Fruit fly (Drosophila melanogaster) whole organism, embryonic: Measurements from ENCODE around the gene CG14207.

ENCODE experiments used
- CG10321 ChIP-seq: fragments of 200-800 bp; sonication (Bioruptor generic); IDR thresholded peaks from 2 replicates; pipeline ENCODE4 v1.3.6; 2022; ENCODE audit warnings: missing biosample characterization, missing genetic modification characterization
- CG10462 ChIP-seq: fragments of 200-800 bp; sonication (Bioruptor generic); optimal IDR thresholded peaks from 2 replicates; lab custom pipeline; 2016; ENCODE audit warnings: missing biosample characterization, missing genetic modification characterization
- CG12236 ChIP-seq: fragments of 200-800 bp; sonication (Bioruptor generic); optimal IDR thresholded peaks from 2 replicates; lab custom pipeline; 2016; ENCODE audit warnings: missing biosample characterization, missing genetic modification characterization
- CG13287 ChIP-seq: fragments of 200-800 bp; sonication (Bioruptor generic); IDR thresholded peaks from 2 replicates; pipeline ENCODE4 v1.3.6; 2022; ENCODE audit warnings: missing biosample characterization, missing genetic modification characterization; ENCODE audit not compliant: partially characterized antibody
- CG16779 ChIP-seq: fragments of 200-800 bp; sonication (Bioruptor generic); IDR thresholded peaks from 2 replicates; pipeline ENCODE4 v1.3.6; 2022; ENCODE audit warnings: missing biosample characterization, missing genetic modification characterization
- CG18262 ChIP-seq: fragments of 200-800 bp; optimal IDR thresholded peaks from 3 replicates; lab custom pipeline; 2019; ENCODE audit warnings: missing biosample characterization, mild to moderate bottlenecking, missing genetic modification characterization, moderate library complexity
- CG18764 ChIP-seq: fragments of 200-800 bp; sonication (Bioruptor generic); optimal IDR thresholded peaks from 3 replicates; lab custom pipeline; 2016; ENCODE audit warnings: missing biosample characterization, missing genetic modification characterization
- CG31365 ChIP-seq: fragments of 200-800 bp; sonication (Bioruptor generic); optimal IDR thresholded peaks from 2 replicates; lab custom pipeline; 2018; ENCODE audit warnings: missing biosample characterization, mild to moderate bottlenecking, missing genetic modification characterization
- CG32772 ChIP-seq: fragments of 200-800 bp; sonication (Bioruptor generic); IDR thresholded peaks from 2 replicates; pipeline ENCODE4 v1.3.6; 2022; ENCODE audit warnings: missing biosample characterization, missing genetic modification characterization
- CG3847 ChIP-seq: fragments of 200-800 bp; sonication (Bioruptor generic); IDR thresholded peaks from 2 replicates; pipeline ENCODE4 v1.3.6; 2022; ENCODE audit warnings: missing biosample characterization, missing genetic modification characterization
- CG6689 ChIP-seq: fragments of 200-800 bp; sonication (Bioruptor generic); IDR thresholded peaks from 2 replicates; pipeline ENCODE4 v1.3.6; 2022; ENCODE audit warnings: missing biosample characterization, missing genetic modification characterization
- CG7987 ChIP-seq: fragments of 200-800 bp; sonication (Bioruptor generic); optimal IDR thresholded peaks from 2 replicates; lab custom pipeline; 2018; ENCODE audit warnings: missing biosample characterization, mild to moderate bottlenecking, missing genetic modification characterization, moderate library complexity
- CG8290 ChIP-seq, 3 experiments: fragments of 200-800 bp; sonication (Bioruptor generic); optimal IDR thresholded peaks; 2 replicates each; lab custom pipeline; 2016 to 2019; ENCODE audit warnings: missing biosample characterization in 3 of 3, missing genetic modification characterization in 3 of 3, mild to moderate bottlenecking in 2 of 3, moderate library complexity in 1 of 3
- CTCF ChIP-seq: fragments of 200-800 bp; sonication (Bioruptor generic); optimal IDR thresholded peaks from 2 replicates; lab custom pipeline; 2017; ENCODE audit warnings: missing biosample characterization, mild to moderate bottlenecking, missing genetic modification characterization, moderate library complexity
- Chrac-16 ChIP-seq: fragments of 200-800 bp; sonication (Bioruptor generic); optimal IDR thresholded peaks from 3 replicates; lab custom pipeline; 2016; ENCODE audit warnings: missing biosample characterization, missing genetic modification characterization
- Fer3 ChIP-seq: fragments of 200-800 bp; sonication (Bioruptor generic); optimal IDR thresholded peaks from 2 replicates; lab custom pipeline; 2018; ENCODE audit warnings: missing biosample characterization, mild to moderate bottlenecking, missing genetic modification characterization, moderate library complexity
- H15 ChIP-seq: fragments of 200-800 bp; sonication (Bioruptor generic); IDR thresholded peaks from 3 replicates; pipeline ENCODE4 v1.3.6; 2022; ENCODE audit warnings: missing biosample characterization, missing genetic modification characterization
- HLHmδ ChIP-seq: fragments of 200-800 bp; sonication (Bioruptor generic); optimal IDR thresholded peaks from 2 replicates; lab custom pipeline; 2018; ENCODE audit warnings: missing biosample characterization, mild to moderate bottlenecking, missing genetic modification characterization, moderate library complexity
- Hr51 ChIP-seq, 2 experiments: fragments of 200-800 bp; sonication (Bioruptor generic); optimal IDR thresholded peaks; 2 replicates in 1 of 2; 3 replicates in 1 of 2; lab custom pipeline; 2016 to 2018; ENCODE audit warnings: missing biosample characterization in 2 of 2, missing genetic modification characterization in 2 of 2, mild to moderate bottlenecking in 1 of 2, moderate library complexity in 1 of 2
- Med ChIP-seq: fragments of 200-800 bp; sonication (Bioruptor generic); peaks from one replicate; lab custom pipeline; 2016; ENCODE audit warnings: missing biosample characterization, missing genetic modification characterization, mild to moderate bottlenecking, inconsistent platforms, moderate library complexity
- NFAT ChIP-seq: fragments of 200-800 bp; sonication (Bioruptor generic); IDR thresholded peaks from 2 replicates; pipeline ENCODE4 v1.3.6; 2022; ENCODE audit warnings: missing biosample characterization, missing genetic modification characterization
- Nf-YC ChIP-seq: fragments of 200-800 bp; optimal IDR thresholded peaks from 3 replicates; lab custom pipeline; 2019; ENCODE audit warnings: missing biosample characterization, mild to moderate bottlenecking, missing genetic modification characterization, moderate library complexity
- aop ChIP-seq: fragments of 200-800 bp; sonication (Bioruptor generic); IDR thresholded peaks from 2 replicates; pipeline ENCODE4 v1.3.6; 2022; ENCODE audit warnings: missing biosample characterization, missing genetic modification characterization
- ap ChIP-seq: fragments of 200-800 bp; sonication (Bioruptor generic); IDR thresholded peaks from 2 replicates; pipeline ENCODE4 v1.3.6; 2022; ENCODE audit warnings: missing biosample characterization, missing genetic modification characterization
- bab2 ChIP-seq: fragments of 200-800 bp; sonication (Bioruptor generic); optimal IDR thresholded peaks from 2 replicates; lab custom pipeline; 2016; ENCODE audit warnings: missing biosample characterization, missing genetic modification characterization
- chn ChIP-seq: fragments of 200-800 bp; sonication (Bioruptor generic); optimal IDR thresholded peaks from 2 replicates; lab custom pipeline; 2016; ENCODE audit warnings: missing biosample characterization, missing genetic modification characterization
- danr ChIP-seq: fragments of 200-800 bp; sonication (Bioruptor generic); IDR thresholded peaks from 2 replicates; pipeline ENCODE4 v1.3.6; 2022; ENCODE audit warnings: missing biosample characterization, missing genetic modification characterization
- dmrt11E ChIP-seq: fragments of 200-800 bp; sonication (Bioruptor generic); optimal IDR thresholded peaks from 3 replicates; lab custom pipeline; 2018; ENCODE audit warnings: missing biosample characterization, mild to moderate bottlenecking, missing genetic modification characterization, moderate library complexity
- dmrt99B ChIP-seq: fragments of 200-800 bp; sonication (Bioruptor generic); optimal IDR thresholded peaks from 2 replicates; lab custom pipeline; 2018; ENCODE audit warnings: missing biosample characterization, mild to moderate bottlenecking, missing genetic modification characterization, moderate library complexity
- gcm2 ChIP-seq: fragments of 200-800 bp; sonication (Bioruptor generic); optimal IDR thresholded peaks from 2 replicates; lab custom pipeline; 2016; ENCODE audit warnings: missing biosample characterization, missing genetic modification characterization
- grn ChIP-seq: fragments of 200-800 bp; sonication (Bioruptor generic); optimal IDR thresholded peaks from 3 replicates; lab custom pipeline; 2017; ENCODE audit warnings: missing biosample characterization, missing genetic modification characterization
- gsb ChIP-seq: fragments of 200-800 bp; sonication (Bioruptor generic); IDR thresholded peaks from 2 replicates; pipeline ENCODE4 v1.3.6; 2022; ENCODE audit warnings: missing biosample characterization, missing genetic modification characterization
- ken ChIP-seq: fragments of 200-800 bp; sonication (Bioruptor generic); IDR thresholded peaks from 3 replicates; pipeline ENCODE4 v1.3.6; 2022; ENCODE audit warnings: missing biosample characterization, missing genetic modification characterization
- klu ChIP-seq: fragments of 200-800 bp; sonication (Bioruptor generic); IDR thresholded peaks from 2 replicates; pipeline ENCODE4 v1.3.6; 2022; ENCODE audit warnings: missing biosample characterization, missing genetic modification characterization
- pfk ChIP-seq: fragments of 200-800 bp; sonication (Bioruptor generic); optimal IDR thresholded peaks from 2 replicates; lab custom pipeline; 2018; ENCODE audit warnings: missing biosample characterization, mild to moderate bottlenecking, missing genetic modification characterization, moderate library complexity
- pzg ChIP-seq: fragments of 200-800 bp; sonication (Bioruptor generic); optimal IDR thresholded peaks from 3 replicates; lab custom pipeline; 2018; ENCODE audit warnings: missing biosample characterization, mild to moderate bottlenecking, missing genetic modification characterization, moderate library complexity
- rib ChIP-seq: fragments of 200-800 bp; sonication (Bioruptor generic); IDR thresholded peaks from 2 replicates; pipeline ENCODE4 v1.3.6; 2022; ENCODE audit warnings: missing biosample characterization, missing genetic modification characterization
- row ChIP-seq: fragments of 200-800 bp; sonication (Bioruptor generic); IDR thresholded peaks from 3 replicates; pipeline ENCODE4 v1.3.6; 2022; ENCODE audit warnings: missing biosample characterization, missing genetic modification characterization
- salm ChIP-seq: fragments of 200-800 bp; sonication (Bioruptor generic); optimal IDR thresholded peaks from 2 replicates; lab custom pipeline; 2018; ENCODE audit warnings: missing biosample characterization, mild to moderate bottlenecking, missing genetic modification characterization
- sima ChIP-seq: fragments of 200-800 bp; sonication (Bioruptor generic); optimal IDR thresholded peaks from 2 replicates; lab custom pipeline; 2016; ENCODE audit warnings: missing biosample characterization, missing genetic modification characterization
- sqz ChIP-seq: fragments of 200-800 bp; sonication (Bioruptor generic); optimal IDR thresholded peaks from 3 replicates; lab custom pipeline; 2018; ENCODE audit warnings: missing biosample characterization, mild to moderate bottlenecking, missing genetic modification characterization
- zen2 ChIP-seq: fragments of 200-800 bp; sonication (Bioruptor generic); IDR thresholded peaks from 3 replicates; pipeline ENCODE4 v1.3.6; 2022; ENCODE audit warnings: missing biosample characterization, missing genetic modification characterization; ENCODE audit not compliant: partially characterized antibody

Gene CG14207

dm6 chrX:19579648-19580301, 25.2 kb upstream of the CG14207 start, which contains the start of gene Tao (continued):
- TF ChIP-seq CG10462 (GFP tag; lab: Kevin White, UChicago) (no peak), CG18764 (GFP tag; lab: Kevin White, UChicago) (no peak), sima (no peak), NFAT (GFP tag; lab: Robert Waterston, UW) (no peak), aop (GFP tag; lab: Robert Waterston, UW) (no peak), row (GFP tag; lab: Robert Waterston, UW) (peak; percentile 41; the same call in 2 of the 3 replicates), pzg (peak; percentile 41), Fer3 (tag; lab: Kevin White, UChicago) (no peak), CG16779 (GFP tag; lab: Robert Waterston, UW) (no peak), H15 (GFP tag; lab: Robert Waterston, UW) (no peak), CG32772 (no peak), Hr51 (GFP tag; optimal IDR thresholded peaks at IDR 0.05; lab: Kevin White, UChicago) (no peak), CG6689 (no peak), CG13287 (GFP tag; lab: Robert Waterston, UW) (peak; percentile 83), bab2 (GFP tag; lab: Kevin White, UChicago) (no peak), ap (no peak), danr (no peak), Chrac-16 (no peak), rib (GFP tag; lab: Robert Waterston, UW) (no peak), CTCF (GFP tag; lab: Kevin White, UChicago) (no peak), grn (no peak), pfk (no peak), CG7987 (GFP tag; lab: Kevin White, UChicago) (no peak), chn (GFP tag; lab: Kevin White, UChicago) (no peak), dmrt99B (no peak), gsb (GFP tag; lab: Robert Waterston, UW) (no peak), CG12236 (GFP tag; lab: Kevin White, UChicago) (no peak), Med (no peak), CG31365 (tag; lab: Kevin White, UChicago) (no peak), Nf-YC (tag; lab: Kevin White, UChicago) (no peak), dmrt11E (tag; lab: Kevin White, UChicago) (no peak), sqz (GFP tag; lab: Kevin White, UChicago) (no peak), klu (GFP tag; lab: Robert Waterston, UW) (no peak), CG10321 (GFP tag; lab: Robert Waterston, UW) (no peak), CG18262 (tag; lab: Kevin White, UChicago) (no peak), CG8290 (GFP tag; optimal IDR thresholded peaks at IDR 0.05; lab: Kevin White, UChicago) (no peak), CG8290 (tag; optimal IDR thresholded peaks at IDR 0.05; lab: Kevin White, UChicago) (no peak), salm (no peak), HLHmδ (GFP tag; lab: Kevin White, UChicago) (no peak), ken (GFP tag; lab: Robert Waterston, UW) (no peak), zen2 (GFP tag; lab: Robert Waterston, UW) (peak; percentile 74; the same call in 2 of the 3 replicates), gcm2 (GFP tag; lab: Kevin White, UChicago) (no peak), CG3847 (GFP tag; lab: Robert Waterston, UW) (0 out of 2 replicates have a peak, but pooled peaks have one; percentile 19)
